3 worm cellular contexts compared by ENCODE assay signal in genomic region chrIV:5731597-5731996, ce11.
TF ChIP-seq lines count a peak whose summit lies in the region.

Gene H35B03.2, minus strand, starts transcription at chrIV:5731674.

TF ChIP-seq in whole organism, L1 larva, 84 proteins besides CTCF, POLR2A, EP300 and RAD21 (continued from another document):
- TF ChIP-seq lin-13 (GFP tag; optimal IDR thresholded peaks at IDR 0.05; lab: Kevin White, UChicago) (peak; percentile 51), unc-62 (GFP tag; optimal IDR thresholded peaks at IDR 0.05; lab: Kevin White, UChicago) (no peak), sptf-1 (tag; optimal IDR thresholded peaks at IDR 0.05; lab: Kevin White, UChicago) (no peak), nhr-237 (tag; optimal IDR thresholded peaks at IDR 0.05; lab: Kevin White, UChicago) (no peak), mdl-1 (tag; optimal IDR thresholded peaks at IDR 0.05; lab: Kevin White, UChicago) (peak in 1 of 2 experiments; percentile 19), sup-37 (GFP tag; optimal IDR thresholded peaks at IDR 0.05; lab: Kevin White, UChicago) (no peak), lin-35 (GFP tag; optimal IDR thresholded peaks at IDR 0.05; lab: Kevin White, UChicago) (peak; percentile 99), isw-1 (GFP tag; IDR thresholded peaks at IDR 0.05; lab: Robert Waterston, UW) (peak; percentile 60), sox-4 (tag; optimal IDR thresholded peaks at IDR 0.05; lab: Kevin White, UChicago) (no peak), mep-1 (tag; optimal IDR thresholded peaks at IDR 0.05; lab: Kevin White, UChicago) (peak; percentile 64), nhr-20 (tag; optimal IDR thresholded peaks at IDR 0.05; lab: Kevin White, UChicago) (peak; percentile 76), lin-14 (GFP tag; optimal IDR thresholded peaks at IDR 0.05; lab: Kevin White, UChicago) (peak; percentile 69), skn-1 (tag; optimal IDR thresholded peaks at IDR 0.05; lab: Kevin White, UChicago) (peak; percentile 69), Y116A8C.19 (tag; optimal IDR thresholded peaks at IDR 0.05; lab: Kevin White, UChicago; ENCODE audit: borderline replicate concordance) (no peak), nhr-19 (GFP tag; conservative IDR thresholded peaks at IDR 0.05; lab: Robert Waterston, UW) (peak; percentile 69), ceh-82 (tag; optimal IDR thresholded peaks at IDR 0.05; lab: Kevin White, UChicago) (peak; percentile 26 to 86 (median 67)), dsc-1 (tag; optimal IDR thresholded peaks at IDR 0.05; lab: Kevin White, UChicago) (peak; percentile 62), unc-86 (tag; optimal IDR thresholded peaks at IDR 0.05; lab: Kevin White, UChicago) (peak; percentile 65), nhr-47 (tag; optimal IDR thresholded peaks at IDR 0.05; lab: Kevin White, UChicago) (peak; percentile 83), C04F5.9 (tag; optimal IDR thresholded peaks at IDR 0.05; lab: Kevin White, UChicago) (peak; percentile 11), snpc-4 (tag; optimal IDR thresholded peaks at IDR 0.05; lab: Kevin White, UChicago) (peak; percentile 39), elt-3 (tag; optimal IDR thresholded peaks at IDR 0.05; lab: Kevin White, UChicago) (peak in 2 of 6 experiments; percentile 54 to 61), zag-1 (tag; optimal IDR thresholded peaks at IDR 0.05; lab: Kevin White, UChicago) (no peak), ceh-63 (GFP tag; optimal IDR thresholded peaks at IDR 0.05; lab: Kevin White, UChicago) (no peak), ceh-90 (tag; optimal IDR thresholded peaks at IDR 0.05; lab: Kevin White, UChicago) (no peak), elt-2 (tag; optimal IDR thresholded peaks at IDR 0.05; lab: Kevin White, UChicago) (peak; percentile 2), swsn-7 (tag; optimal IDR thresholded peaks at IDR 0.05; lab: Kevin White, UChicago) (peak; percentile 71), pag-3 (tag; optimal IDR thresholded peaks at IDR 0.05; lab: Kevin White, UChicago; ENCODE audit: borderline replicate concordance, insufficient read depth) (no peak), fkh-8 (tag; optimal IDR thresholded peaks at IDR 0.05; lab: Kevin White, UChicago) (peak; percentile 46), nhr-77 (tag; optimal IDR thresholded peaks at IDR 0.05; lab: Kevin White, UChicago) (no peak), nhr-28 (tag; optimal IDR thresholded peaks at IDR 0.05; lab: Kevin White, UChicago) (no peak), jun-1 (tag; optimal IDR thresholded peaks at IDR 0.05; lab: Kevin White, UChicago) (peak; percentile 32)

TF ChIP-seq in whole organism, L2 larva, 48 proteins besides CTCF, POLR2A, EP300 and RAD21 (continued from another document):
- TF ChIP-seq ceh-82 (tag; optimal IDR thresholded peaks at IDR 0.05; lab: Kevin White, UChicago): no peak
- TF ChIP-seq ztf-11 (tag; optimal IDR thresholded peaks at IDR 0.05; lab: Kevin White, UChicago): no peak
- peak; percentile 97 for TF ChIP-seq R02D3.7 (tag; optimal IDR thresholded peaks at IDR 0.05; lab: Kevin White, UChicago)
- TF ChIP-seq zag-1 (tag; optimal IDR thresholded peaks at IDR 0.05; lab: Kevin White, UChicago): no peak
- peak; percentile 24 for TF ChIP-seq mab-5 (tag; optimal IDR thresholded peaks at IDR 0.05; lab: Kevin White, UChicago)
- no peak for TF ChIP-seq unc-62 (GFP tag; optimal IDR thresholded peaks at IDR 0.05; lab: Kevin White, UChicago)

TF ChIP-seq in whole organism, L3 larva, 47 proteins besides CTCF, POLR2A, EP300 and RAD21 (continued from another document):
- TF ChIP-seq ceh-9 (tag; optimal IDR thresholded peaks at IDR 0.05; lab: Kevin White, UChicago) (no peak), elt-2 (tag; optimal IDR thresholded peaks at IDR 0.05; lab: Kevin White, UChicago) (peak; percentile 3), eor-1 (tag; optimal IDR thresholded peaks at IDR 0.05; lab: Kevin White, UChicago) (no peak)
